Fruit fly (Drosophila melanogaster): ENCODE measurements around the gene CG43219.
A peak's percentile ranks its signal among the peaks of the same experiment; 100 is the strongest.

CG43219 gene

DNA sequence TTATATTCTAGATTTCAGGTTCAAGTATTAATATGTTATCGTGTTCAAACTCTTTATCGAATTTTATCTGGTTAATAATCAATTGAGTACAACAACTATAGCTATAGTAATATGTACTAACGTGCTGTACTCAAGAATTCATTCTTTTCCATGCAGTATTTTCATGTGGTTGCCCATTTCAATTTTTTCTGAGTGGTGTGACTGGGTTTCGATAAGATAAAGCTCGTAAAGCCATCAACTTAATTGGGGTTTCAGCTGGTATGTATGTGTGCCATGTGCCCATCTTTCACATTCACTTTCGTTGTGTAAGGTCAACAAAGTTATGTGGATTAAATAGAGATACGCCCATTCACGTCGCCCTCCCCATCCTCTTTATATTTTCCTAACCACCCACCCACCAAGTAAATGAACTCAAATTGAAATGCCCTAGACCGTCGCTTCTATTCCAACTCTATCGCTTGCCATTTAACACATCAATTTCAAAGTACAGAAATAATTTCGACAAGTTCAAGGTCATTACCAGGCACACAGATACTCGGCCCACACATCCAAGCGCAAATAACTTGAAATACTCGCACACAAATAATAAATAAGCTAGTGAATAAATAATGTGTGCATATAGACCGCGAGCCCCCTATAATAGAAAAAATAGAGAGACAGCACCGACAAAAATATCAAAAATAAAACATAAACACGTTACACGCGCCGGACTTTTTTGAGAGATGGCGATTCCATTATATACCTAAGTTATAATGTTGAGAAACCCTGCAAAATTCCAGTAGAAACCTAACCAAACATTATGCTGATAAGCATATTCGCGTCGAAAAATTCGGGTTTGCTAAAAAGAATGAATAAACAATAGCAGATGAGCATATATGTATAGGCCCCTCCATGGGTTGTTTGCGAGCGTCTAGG lies 15.4 kb upstream of the CG43219 start (continued):
- TF ChIP-seq CG10979 (tag; optimal IDR thresholded peaks at IDR 0.05): no peak
- no peak for TF ChIP-seq sisA (GFP tag; IDR thresholded peaks at IDR 0.05)
- no peak for TF ChIP-seq Chrac-16 (GFP tag; optimal IDR thresholded peaks at IDR 0.05)
- no peak for TF ChIP-seq kah (GFP tag; optimal IDR thresholded peaks at IDR 0.05)
- TF ChIP-seq rib (GFP tag; IDR thresholded peaks at IDR 0.05): peak; percentile 78; the same call in 1 of the 2 replicates
- no peak for TF ChIP-seq CG9609 (GFP tag; optimal IDR thresholded peaks at IDR 0.05)
- TF ChIP-seq Asciz (GFP tag; optimal IDR thresholded peaks at IDR 0.05): peak; percentile 34
- TF ChIP-seq CG4404 (GFP tag; IDR thresholded peaks at IDR 0.05): no peak
- peak; percentile 47 for TF ChIP-seq CG2120 (GFP tag; optimal IDR thresholded peaks at IDR 0.05)
- no peak for TF ChIP-seq CG2202 (tag; optimal IDR thresholded peaks at IDR 0.05)
- TF ChIP-seq h (optimal IDR thresholded peaks at IDR 0.05): no peak
- TF ChIP-seq CG7839 (tag; optimal IDR thresholded peaks at IDR 0.05): no peak
- no peak for TF ChIP-seq CG4854 (GFP tag; optimal IDR thresholded peaks at IDR 0.05)
- TF ChIP-seq CG17568 (GFP tag; optimal IDR thresholded peaks at IDR 0.05): no peak
- TF ChIP-seq zen2 (GFP tag; IDR thresholded peaks at IDR 0.05; ENCODE audit: partially characterized antibody): no peak
- no peak for TF ChIP-seq knrl (GFP tag; IDR thresholded peaks at IDR 0.05; ENCODE audit: partially characterized antibody)
- TF ChIP-seq CG4730 (GFP tag; IDR thresholded peaks at IDR 0.05): no peak
- TF ChIP-seq crp (GFP tag; optimal IDR thresholded peaks at IDR 0.05): no peak
- no peak for TF ChIP-seq CG1602 (GFP tag; optimal IDR thresholded peaks at IDR 0.05)
- TF ChIP-seq CG1603 (tag; optimal IDR thresholded peaks at IDR 0.05): no peak
- peak; percentile 32; the same call in 1 of the 2 replicates for TF ChIP-seq Rfx (GFP tag; IDR thresholded peaks at IDR 0.05)
- no peak for TF ChIP-seq gsb-n (tag; optimal IDR thresholded peaks at IDR 0.05)
- no peak for TF ChIP-seq Bgb (GFP tag; IDR thresholded peaks at IDR 0.05; ENCODE audit: partially characterized antibody)
- TF ChIP-seq gcm2 (GFP tag; optimal IDR thresholded peaks at IDR 0.05): no peak
- no peak for TF ChIP-seq CG18619 (GFP tag; optimal IDR thresholded peaks at IDR 0.05)
- TF ChIP-seq MTF-1 (GFP tag; optimal IDR thresholded peaks at IDR 0.05; ENCODE audit: borderline replicate concordance): no peak
- TF ChIP-seq Neu2 (GFP tag; optimal IDR thresholded peaks at IDR 0.05; ENCODE audit: borderline replicate concordance): no peak
- no peak for TF ChIP-seq maf-S (GFP tag; optimal IDR thresholded peaks at IDR 0.05)
- TF ChIP-seq her (GFP tag; optimal IDR thresholded peaks at IDR 0.05): no peak
- TF ChIP-seq GATAe (GFP tag; conservative IDR thresholded peaks at IDR 0.05): peak; percentile 60
- TF ChIP-seq Meics (GFP tag; optimal IDR thresholded peaks at IDR 0.05): peak; percentile 26
- no peak for TF ChIP-seq NfI (GFP tag; optimal IDR thresholded peaks at IDR 0.05)
- TF ChIP-seq Side (GFP tag; optimal IDR thresholded peaks at IDR 0.05): no peak
- no peak for TF ChIP-seq E2f1 (GFP tag; IDR thresholded peaks at IDR 0.05)
- TF ChIP-seq ind (GFP tag; optimal IDR thresholded peaks at IDR 0.05): no peak
- no peak for TF ChIP-seq CG16813 (GFP tag; IDR thresholded peaks at IDR 0.05; ENCODE audit: partially characterized antibody)
- TF ChIP-seq CG1792 (GFP tag; optimal IDR thresholded peaks at IDR 0.05): no peak
- no peak for TF ChIP-seq seq (GFP tag; IDR thresholded peaks at IDR 0.05)
- TF ChIP-seq CG12744 (GFP tag; optimal IDR thresholded peaks at IDR 0.05): no peak
- TF ChIP-seq Elba2 (GFP tag; optimal IDR thresholded peaks at IDR 0.05): no peak
- no peak for TF ChIP-seq CG5245 (GFP tag; optimal IDR thresholded peaks at IDR 0.05)
- no peak for TF ChIP-seq tup (GFP tag; optimal IDR thresholded peaks at IDR 0.05)
- no peak for TF ChIP-seq insv (GFP tag; optimal IDR thresholded peaks at IDR 0.05)
- TF ChIP-seq CG12071 (GFP tag; optimal IDR thresholded peaks at IDR 0.05): peak; percentile 4
- TF ChIP-seq CG15514 (GFP tag; optimal IDR thresholded peaks at IDR 0.05): peak; percentile 8
- TF ChIP-seq TFAM (GFP tag; optimal IDR thresholded peaks at IDR 0.05): no peak
- no peak for TF ChIP-seq hth (optimal IDR thresholded peaks at IDR 0.05)
- peak; percentile 13 for TF ChIP-seq CG12769 (tag; optimal IDR thresholded peaks at IDR 0.05)
- no peak for TF ChIP-seq Ravus (GFP tag; IDR thresholded peaks at IDR 0.05)

Measured in whole organism, embryonic.